Worm (Caenorhabditis elegans) whole organism, mixed stage, embryonic: ENCODE data around the gene rrsr-1.

Experiments used
- M03D4.4 ChIP-seq: sonication (generic microtip); optimal IDR thresholded peaks from 2 replicates; lab custom pipeline; 2017; ENCODE audit warnings: mild to moderate bottlenecking, missing genetic modification characterization, missing compliant biosample characterization
- bed-3 ChIP-seq: fragments of 200-800 bp; sonication (Bioruptor generic); optimal IDR thresholded peaks from 3 replicates; lab custom pipeline; 2018; ENCODE audit warnings: mild to moderate bottlenecking, missing genetic modification characterization, moderate library complexity, missing compliant biosample characterization
- blmp-1 ChIP-seq: fragments of 150-350 bp; optimal IDR thresholded peaks from 2 replicates; lab custom pipeline; 2014; ENCODE audit warnings: missing biosample characterization, missing genetic modification characterization
- ceh-39 ChIP-seq: fragments of 150-350 bp; optimal IDR thresholded peaks from 2 replicates; lab custom pipeline; 2014; ENCODE audit warnings: missing biosample characterization, missing genetic modification characterization
- ceh-43 ChIP-seq: fragments of 200-800 bp; sonication (Bioruptor generic); optimal IDR thresholded peaks from 2 replicates; lab custom pipeline; 2018; ENCODE audit warnings: mild to moderate bottlenecking, missing genetic modification characterization, moderate library complexity, missing compliant biosample characterization
- ceh-83 ChIP-seq: fragments of 200-800 bp; sonication (Bioruptor generic); optimal IDR thresholded peaks from 2 replicates; lab custom pipeline; 2018; ENCODE audit warnings: mild to moderate bottlenecking, missing genetic modification characterization, missing compliant biosample characterization
- cnd-1 ChIP-seq: fragments of 200-800 bp; sonication (Bioruptor generic); optimal IDR thresholded peaks from 2 replicates; lab custom pipeline; 2018; ENCODE audit warnings: mild to moderate bottlenecking, missing genetic modification characterization, missing compliant biosample characterization
- drap-1 ChIP-seq: fragments of 200-800 bp; sonication (Bioruptor generic); optimal IDR thresholded peaks from 3 replicates; lab custom pipeline; 2018; ENCODE audit warnings: mild to moderate bottlenecking, missing genetic modification characterization, missing compliant biosample characterization
- elt-1 ChIP-seq: sonication (generic microtip); optimal IDR thresholded peaks from 2 replicates; lab custom pipeline; 2017; ENCODE audit warnings: missing genetic modification characterization, mild to moderate bottlenecking, missing compliant biosample characterization, antibody characterized with exemption, moderate library complexity, borderline replicate concordance; ENCODE audit not compliant: insufficient read depth
- elt-3 ChIP-seq: fragments of 150-350 bp; optimal IDR thresholded peaks from 2 replicates; lab custom pipeline; 2014; ENCODE audit warnings: missing biosample characterization, missing genetic modification characterization
- flh-1 ChIP-seq: fragments of 200-800 bp; sonication (Bioruptor generic); optimal IDR thresholded peaks from 2 replicates; lab custom pipeline; 2018; ENCODE audit warnings: mild to moderate bottlenecking, missing genetic modification characterization, moderate library complexity, missing compliant biosample characterization
- ham-2 ChIP-seq: fragments of 200-800 bp; sonication (Bioruptor generic); optimal IDR thresholded peaks from 2 replicates; lab custom pipeline; 2018; ENCODE audit warnings: mild to moderate bottlenecking, missing genetic modification characterization, missing compliant biosample characterization
- hlh-1 ChIP-seq: fragments of 150-350 bp; optimal IDR thresholded peaks from 2 replicates; lab custom pipeline; 2014; ENCODE audit warnings: missing biosample characterization, missing genetic modification reagents, missing genetic modification characterization
- lin-13 ChIP-seq: fragments of 150-350 bp; optimal IDR thresholded peaks from 2 replicates; lab custom pipeline; 2014; ENCODE audit warnings: missing biosample characterization, missing genetic modification characterization
- lin-32 ChIP-seq: fragments of 200-800 bp; sonication (Bioruptor generic); optimal IDR thresholded peaks from 2 replicates; lab custom pipeline; 2018; ENCODE audit warnings: mild to moderate bottlenecking, missing genetic modification characterization, missing compliant biosample characterization
- lsy-2 ChIP-seq: fragments of 150-350 bp; optimal IDR thresholded peaks from 2 replicates; lab custom pipeline; 2014; ENCODE audit warnings: missing biosample characterization, missing genetic modification characterization
- mab-5 ChIP-seq: fragments of 150-350 bp; optimal IDR thresholded peaks from 2 replicates; lab custom pipeline; 2014; ENCODE audit warnings: missing biosample characterization, missing genetic modification characterization
- mep-1 ChIP-seq: fragments of 150-350 bp; optimal IDR thresholded peaks from 2 replicates; lab custom pipeline; 2017; ENCODE audit warnings: missing biosample characterization, missing genetic modification reagents, missing genetic modification characterization, inconsistent platforms
- mls-2 ChIP-seq: sonication (generic microtip); optimal IDR thresholded peaks from 2 replicates; lab custom pipeline; 2016; ENCODE audit warnings: mild to moderate bottlenecking, missing genetic modification characterization, moderate library complexity, missing compliant biosample characterization
- nhr-12 ChIP-seq: fragments of 150-350 bp; optimal IDR thresholded peaks from 2 replicates; lab custom pipeline; 2014; ENCODE audit warnings: missing biosample characterization, missing genetic modification characterization
- nhr-2 ChIP-seq: fragments of 150-350 bp; optimal IDR thresholded peaks from 2 replicates; lab custom pipeline; 2014; ENCODE audit warnings: missing biosample characterization, missing genetic modification characterization
- nhr-237 ChIP-seq: fragments of 150-350 bp; optimal IDR thresholded peaks from 2 replicates; lab custom pipeline; 2014; ENCODE audit warnings: missing biosample characterization, missing genetic modification characterization
- nhr-28 ChIP-seq: fragments of 150-350 bp; optimal IDR thresholded peaks from 2 replicates; lab custom pipeline; 2014; ENCODE audit warnings: missing biosample characterization, missing genetic modification characterization
- nhr-76 ChIP-seq: sonication (generic microtip); optimal IDR thresholded peaks from 2 replicates; lab custom pipeline; 2017; ENCODE audit warnings: missing biosample characterization, missing genetic modification characterization
- pha-4 ChIP-seq: fragments of 150-350 bp; optimal IDR thresholded peaks from 2 replicates; lab custom pipeline; 2018; ENCODE audit warnings: missing biosample characterization, missing genetic modification reagents, missing genetic modification characterization
- snpc-4 ChIP-seq: fragments of 150-350 bp; optimal IDR thresholded peaks from 2 replicates; lab custom pipeline; 2014; ENCODE audit warnings: missing biosample characterization, missing genetic modification characterization
- sptf-1 ChIP-seq: sonication (generic microtip); optimal IDR thresholded peaks from 2 replicates; lab custom pipeline; 2017; ENCODE audit warnings: mild to moderate bottlenecking, missing genetic modification characterization, moderate library complexity, missing compliant biosample characterization
- tbx-8 ChIP-seq: fragments of 200-800 bp; sonication (Bioruptor generic); optimal IDR thresholded peaks from 2 replicates; lab custom pipeline; 2018; ENCODE audit warnings: mild to moderate bottlenecking, missing genetic modification characterization, moderate library complexity, missing compliant biosample characterization
- unc-62 ChIP-seq: fragments of 150-350 bp; optimal IDR thresholded peaks from 2 replicates; lab custom pipeline; 2014; ENCODE audit warnings: missing biosample characterization, missing genetic modification reagents, missing genetic modification characterization
- zip-8 ChIP-seq: fragments of 150-350 bp; optimal IDR thresholded peaks from 2 replicates; lab custom pipeline; 2014; ENCODE audit warnings: missing biosample characterization, missing genetic modification characterization
- ztf-11 ChIP-seq: fragments of 150-350 bp; optimal IDR thresholded peaks from 2 replicates; lab custom pipeline; 2014; ENCODE audit warnings: missing biosample characterization, missing genetic modification characterization

The rrsr-1 gene

DNA sequence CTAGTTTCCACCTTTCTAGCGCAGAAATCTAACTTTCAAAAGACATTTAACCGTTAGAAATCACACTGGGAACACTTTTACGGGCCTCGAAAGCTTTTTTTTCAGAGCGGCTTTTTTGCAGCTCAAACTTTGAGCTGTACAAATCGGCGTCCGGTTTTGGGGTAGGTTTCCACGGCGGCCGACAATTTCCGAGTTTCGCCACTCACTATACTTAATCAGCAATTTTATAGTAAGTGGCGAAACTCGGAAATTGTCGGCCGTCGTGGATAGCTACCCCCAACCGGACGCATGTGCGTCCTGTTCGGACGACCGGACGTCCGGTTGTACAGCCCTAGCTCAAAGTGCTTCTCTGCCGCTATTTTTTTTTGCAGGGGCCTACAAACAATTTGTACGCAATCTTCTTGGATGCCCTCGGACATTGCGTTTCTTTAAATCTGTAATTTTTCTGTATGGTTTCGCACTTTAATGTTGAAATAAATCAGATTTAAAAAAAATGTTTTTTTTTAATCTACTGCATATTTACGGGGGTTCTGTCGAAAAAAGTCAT, 28.6 kb downstream of the rrsr-1 start:
- TF ChIP-seq mep-1 (tag; lab: Kevin White, UChicago) (no peak), pha-4 (tag; lab: Kevin White, UChicago) (no peak), drap-1 (GFP tag; lab: Kevin White, UChicago) (no peak), ceh-43 (no peak), sptf-1 (tag; lab: Kevin White, UChicago) (no peak), elt-3 (no peak), nhr-28 (tag; lab: Kevin White, UChicago) (no peak), bed-3 (GFP tag; lab: Kevin White, UChicago) (no peak)

DNA sequence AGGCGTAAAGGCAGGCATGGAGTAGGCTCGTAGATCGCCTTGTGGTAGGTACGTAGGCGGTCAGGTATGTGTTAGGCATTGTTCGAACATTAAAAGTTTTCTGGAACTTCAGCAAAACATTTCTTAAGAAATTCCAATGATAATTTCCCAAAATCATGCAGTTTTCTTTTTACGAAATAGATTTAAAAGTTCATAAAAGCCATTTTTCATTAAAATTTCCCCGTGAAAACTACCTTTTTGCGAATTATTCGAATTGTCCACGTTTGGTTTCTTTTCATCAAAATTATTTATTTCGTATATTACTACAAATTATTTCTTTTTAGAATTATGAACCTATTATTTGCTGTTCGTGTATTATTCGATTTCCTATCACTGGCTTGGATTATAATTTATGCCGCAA, 30.1 kb downstream of the rrsr-1 start, which contains the start of gene C15H11.13:
C15H11.13 (plus strand) TSS at position 301 of the 400 bp plus-strand sequence.
- TF ChIP-seq sptf-1 (tag; lab: Kevin White, UChicago) = no peak
- TF ChIP-seq unc-62 (GFP tag; lab: Kevin White, UChicago) = no peak
- TF ChIP-seq ceh-39 (tag; lab: Kevin White, UChicago) = no peak
- no peak for TF ChIP-seq flh-1
- no peak for TF ChIP-seq nhr-28 (tag; lab: Kevin White, UChicago)
- TF ChIP-seq elt-3 = no peak
- no peak for TF ChIP-seq blmp-1 (tag; lab: Kevin White, UChicago)
- TF ChIP-seq ceh-43 = no peak
- TF ChIP-seq lin-32 (GFP tag; lab: Kevin White, UChicago) = no peak
- no peak for TF ChIP-seq bed-3 (GFP tag; lab: Kevin White, UChicago)
- no peak for TF ChIP-seq zip-8
- TF ChIP-seq lsy-2 (tag; lab: Kevin White, UChicago) = no peak
- TF ChIP-seq ceh-83 = no peak
- TF ChIP-seq ztf-11 (tag; lab: Kevin White, UChicago) = no peak
- TF ChIP-seq mep-1 (tag; lab: Kevin White, UChicago) = no peak
- TF ChIP-seq M03D4.4 (tag; lab: Kevin White, UChicago) = no peak
- no peak for TF ChIP-seq elt-1 (tag; lab: Kevin White, UChicago)
- no peak for TF ChIP-seq cnd-1 (tag; lab: Kevin White, UChicago)

DNA sequence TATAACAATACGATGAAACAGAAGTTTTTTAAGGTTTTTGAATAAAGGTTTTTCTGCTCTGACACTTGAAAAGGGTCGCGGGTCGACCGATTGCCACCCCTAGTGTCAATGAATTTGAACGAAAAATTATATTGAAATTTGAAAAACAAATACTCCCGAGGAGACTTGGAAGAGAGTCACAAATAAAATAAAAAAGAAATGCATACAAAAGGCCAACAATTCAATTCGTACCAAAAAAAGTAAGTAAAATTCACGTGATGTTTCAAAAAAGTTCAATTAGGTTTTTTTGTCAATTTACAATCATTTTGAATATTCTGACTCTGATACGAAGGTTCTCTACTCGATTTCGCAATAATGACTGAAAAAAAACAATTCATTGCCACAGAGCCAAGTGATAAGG, 31.3 kb downstream of the rrsr-1 start, which contains the start of gene C15H11.1:
C15H11.1 (plus strand) TSS at position 301 of the 400 bp plus-strand sequence.
- TF ChIP-seq mab-5 (tag; lab: Kevin White, UChicago) = no peak
- no peak for TF ChIP-seq nhr-2

DNA sequence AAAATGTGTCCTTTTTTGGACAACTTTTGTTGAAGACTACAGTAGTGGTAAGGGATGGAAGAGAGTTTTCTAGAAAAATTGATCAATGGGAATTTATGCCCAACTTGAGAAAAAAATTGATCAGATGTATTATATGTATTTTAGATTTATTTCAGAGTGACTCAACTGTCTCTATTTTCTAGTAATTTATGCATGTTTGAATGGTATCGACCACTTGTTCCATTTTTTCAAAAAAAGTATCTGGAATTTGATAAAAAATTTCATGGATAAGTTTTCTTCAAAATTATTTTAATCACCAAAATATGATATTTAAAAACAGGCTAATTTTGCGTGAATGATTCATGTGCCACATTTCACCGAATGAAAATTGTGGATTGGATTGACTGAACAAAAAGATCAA, 33.0 kb downstream of the rrsr-1 start, which contains the start of gene C15H11.10:
C15H11.10 (plus strand) TSS at position 301 of the 400 bp plus-strand sequence.
- TF ChIP-seq ham-2 (GFP tag; lab: Kevin White, UChicago) (no peak), cnd-1 (tag; lab: Kevin White, UChicago) (no peak), mab-5 (tag; lab: Kevin White, UChicago) (no peak), pha-4 (tag; lab: Kevin White, UChicago) (no peak), nhr-2 (no peak), hlh-1 (tag; lab: Kevin White, UChicago) (no peak), nhr-76 (no peak), tbx-8 (GFP tag; lab: Kevin White, UChicago) (no peak), lsy-2 (tag; lab: Kevin White, UChicago) (no peak), ztf-11 (tag; lab: Kevin White, UChicago) (no peak), zip-8 (no peak), lin-32 (GFP tag; lab: Kevin White, UChicago) (no peak), nhr-12 (tag; lab: Kevin White, UChicago) (no peak), lin-13 (tag; lab: Kevin White, UChicago) (no peak), mep-1 (tag; lab: Kevin White, UChicago) (no peak), drap-1 (GFP tag; lab: Kevin White, UChicago) (no peak), mls-2 (no peak)

- no peak for TF ChIP-seq ceh-39 (tag; lab: Kevin White, UChicago)
- TF ChIP-seq cnd-1 (tag; lab: Kevin White, UChicago) = no peak
- TF ChIP-seq unc-62 (GFP tag; lab: Kevin White, UChicago) = no peak
- TF ChIP-seq ceh-43 = no peak
- TF ChIP-seq nhr-28 (tag; lab: Kevin White, UChicago) = no peak
- TF ChIP-seq nhr-237 (tag; lab: Kevin White, UChicago) = no peak
- no peak for TF ChIP-seq ceh-83
- TF ChIP-seq ztf-11 (tag; lab: Kevin White, UChicago) = no peak
- no peak for TF ChIP-seq tbx-8 (GFP tag; lab: Kevin White, UChicago)
- TF ChIP-seq elt-1 (tag; lab: Kevin White, UChicago) = no peak
- no peak for TF ChIP-seq snpc-4
- no peak for TF ChIP-seq bed-3 (GFP tag; lab: Kevin White, UChicago)
- no peak for TF ChIP-seq mls-2
- TF ChIP-seq hlh-1 (tag; lab: Kevin White, UChicago) = no peak
- TF ChIP-seq lin-13 (tag; lab: Kevin White, UChicago) = no peak
- no peak for TF ChIP-seq lsy-2 (tag; lab: Kevin White, UChicago)
Observed at ce11 chrV:14380242-14380641, 44.6 kb downstream of the rrsr-1 start.
